Fruit fly (Drosophila melanogaster) whole organism, prepupa: Measurements from ENCODE around the gene rogdi.

ENCODE experiments used
- CG16779 ChIP-seq: fragments of 200-800 bp; sonication (Bioruptor generic); optimal IDR thresholded peaks from 3 replicates; lab custom pipeline; 2017; ENCODE audit warnings: missing biosample characterization, mild to moderate bottlenecking, missing genetic modification characterization
- CG3032 ChIP-seq: fragments of 200-800 bp; optimal IDR thresholded peaks from 2 replicates; lab custom pipeline; 2019; ENCODE audit warnings: missing biosample characterization, mild to moderate bottlenecking, missing genetic modification characterization, moderate library complexity
- CG34406 ChIP-seq: fragments of 200-800 bp; sonication (Bioruptor generic); optimal IDR thresholded peaks from 3 replicates; lab custom pipeline; 2016; ENCODE audit warnings: missing biosample characterization, missing genetic modification characterization
- CG4318 ChIP-seq: fragments of 200-800 bp; sonication (Bioruptor generic); optimal IDR thresholded peaks from 3 replicates; lab custom pipeline; 2017; ENCODE audit warnings: missing biosample characterization, mild to moderate bottlenecking, missing genetic modification characterization
- CG6808 ChIP-seq: fragments of 200-800 bp; sonication (Bioruptor generic); optimal IDR thresholded peaks from 3 replicates; lab custom pipeline; 2017; ENCODE audit warnings: missing biosample characterization, missing genetic modification characterization, mild to moderate bottlenecking, moderate library complexity, missing genetic modification reagents
- CG8632 ChIP-seq: fragments of 200-800 bp; sonication (Bioruptor generic); optimal IDR thresholded peaks from 3 replicates; lab custom pipeline; 2016; ENCODE audit warnings: missing biosample characterization, missing genetic modification characterization
- Eip93F ChIP-seq: fragments of 200-800 bp; sonication (Bioruptor generic); optimal IDR thresholded peaks from 2 replicates; lab custom pipeline; 2016; ENCODE audit warnings: missing biosample characterization, mild to moderate bottlenecking, missing genetic modification characterization
- OdsH ChIP-seq: fragments of 200-800 bp; sonication (Bioruptor generic); optimal IDR thresholded peaks from 3 replicates; lab custom pipeline; 2016; ENCODE audit warnings: missing biosample characterization, missing genetic modification characterization
- Sox102F ChIP-seq: fragments of 200-800 bp; sonication (Bioruptor generic); optimal IDR thresholded peaks from 2 replicates; lab custom pipeline; 2016; ENCODE audit warnings: missing biosample characterization, mild to moderate bottlenecking, missing genetic modification characterization
- cyc ChIP-seq: fragments of 200-800 bp; sonication (Bioruptor generic); optimal IDR thresholded peaks from 3 replicates; lab custom pipeline; 2016; ENCODE audit warnings: missing biosample characterization, missing genetic modification characterization
- dac ChIP-seq: fragments of 200-800 bp; sonication (Bioruptor generic); optimal IDR thresholded peaks from 2 replicates; lab custom pipeline; 2017; ENCODE audit warnings: missing biosample characterization, mild to moderate bottlenecking, missing genetic modification characterization
- spab ChIP-seq: fragments of 200-800 bp; sonication (Bioruptor generic); optimal IDR thresholded peaks from 2 replicates; lab custom pipeline; 2017; ENCODE audit warnings: missing biosample characterization, mild to moderate bottlenecking, missing genetic modification characterization, missing genetic modification reagents
- vri ChIP-seq: fragments of 200-800 bp; sonication (Bioruptor generic); optimal IDR thresholded peaks from 3 replicates; lab custom pipeline; 2016; ENCODE audit warnings: missing biosample characterization, mild to moderate bottlenecking, missing genetic modification characterization

dm6 chr3L:17009715-17010491 is 39.4 kb upstream of the rogdi start:
- TF ChIP-seq CG3032 (no peak), spab (GFP tag; lab: Kevin White, UChicago) (no peak), cyc (GFP tag; lab: Kevin White, UChicago) (peak; percentile 15), CG34406 (GFP tag; lab: Kevin White, UChicago) (peak; percentile 45), Sox102F (GFP tag; lab: Kevin White, UChicago) (peak; percentile 6), Eip93F (GFP tag; lab: Kevin White, UChicago) (peak; percentile 21), dac (GFP tag; lab: Kevin White, UChicago) (no peak), OdsH (GFP tag; lab: Kevin White, UChicago) (peak; percentile 56), CG8632 (GFP tag; lab: Kevin White, UChicago) (peak; percentile 38), CG6808 (GFP tag; lab: Kevin White, UChicago) (no peak), CG4318 (GFP tag; lab: Kevin White, UChicago) (no peak), vri (GFP tag; lab: Kevin White, UChicago) (peak; percentile 100), CG16779 (tag; lab: Kevin White, UChicago) (peak; percentile 29)
